Worm (Caenorhabditis elegans) whole organism, L1 larva: ENCODE data around the gene clec-226.

Experiments
- F16B12.6 ChIP-seq: fragments of 150-350 bp; optimal IDR thresholded peaks from 2 replicates; lab custom pipeline; 2014; ENCODE audit warnings: missing biosample characterization, missing genetic modification characterization
- alr-1 ChIP-seq: fragments of 200-800 bp; sonication (Bioruptor generic); optimal IDR thresholded peaks from 2 replicates; lab custom pipeline; 2018; ENCODE audit warnings: borderline replicate concordance, mild to moderate bottlenecking, missing genetic modification characterization, missing compliant biosample characterization
- aly-2 ChIP-seq: fragments of 150-350 bp; optimal IDR thresholded peaks from 2 replicates; lab custom pipeline; 2014; ENCODE audit warnings: missing biosample characterization, missing genetic modification characterization
- ama-1 ChIP-seq: fragments of 150-350 bp; optimal IDR thresholded peaks from 2 replicates; lab custom pipeline; 2014
- ceh-8 ChIP-seq: fragments of 200-800 bp; sonication (Bioruptor generic); optimal IDR thresholded peaks from 2 replicates; lab custom pipeline; 2018; ENCODE audit warnings: mild to moderate bottlenecking, missing genetic modification characterization, moderate library complexity, missing compliant biosample characterization
- ceh-88 ChIP-seq: fragments of 200-800 bp; sonication (Bioruptor generic); IDR thresholded peaks from 2 replicates; pipeline ENCODE4 v1.3.6; 2022; ENCODE audit warnings: missing genetic modification characterization, missing compliant biosample characterization
- ces-1 ChIP-seq: fragments of 150-350 bp; optimal IDR thresholded peaks from 2 replicates; lab custom pipeline; 2014; ENCODE audit warnings: missing biosample characterization, missing genetic modification reagents, missing genetic modification characterization
- dsc-1 ChIP-seq: sonication (generic microtip); optimal IDR thresholded peaks from 2 replicates; lab custom pipeline; 2016; ENCODE audit warnings: mild to moderate bottlenecking, missing genetic modification characterization, missing compliant biosample characterization
- efl-3 ChIP-seq: fragments of 200-800 bp; sonication (Bioruptor generic); optimal IDR thresholded peaks from 2 replicates; lab custom pipeline; 2018; ENCODE audit warnings: mild to moderate bottlenecking, missing genetic modification characterization, missing compliant biosample characterization
- egl-27 ChIP-seq, 2 experiments: fragments of 150-350 bp in 1 of 2; sonication (generic microtip); optimal IDR thresholded peaks; 3 replicates each; lab custom pipeline; 2017 to 2018; ENCODE audit warnings: missing biosample characterization in 2 of 2, missing genetic modification characterization in 2 of 2, missing genetic modification reagents in 2 of 2
- ets-5 ChIP-seq: fragments of 200-800 bp; sonication (Bioruptor generic); IDR thresholded peaks from 2 replicates; pipeline ENCODE4 v1.3.6; 2022; ENCODE audit warnings: missing genetic modification characterization, missing compliant biosample characterization
- fkh-10 ChIP-seq: sonication (generic microtip); optimal IDR thresholded peaks from 2 replicates; lab custom pipeline; 2017; ENCODE audit warnings: missing biosample characterization, missing genetic modification reagents, missing genetic modification characterization
- fkh-4 ChIP-seq: sonication (generic microtip); optimal IDR thresholded peaks from 2 replicates; lab custom pipeline; 2016; ENCODE audit warnings: missing compliant biosample characterization, missing genetic modification characterization, borderline replicate concordance
- fkh-8 ChIP-seq: sonication (generic microtip); optimal IDR thresholded peaks from 2 replicates; lab custom pipeline; 2016; ENCODE audit warnings: mild to moderate bottlenecking, missing genetic modification characterization, missing compliant biosample characterization
- fos-1 ChIP-seq: fragments of 150-350 bp; optimal IDR thresholded peaks from 2 replicates; lab custom pipeline; 2014; ENCODE audit warnings: missing biosample characterization, missing genetic modification characterization
- grh-1 ChIP-seq: fragments of 200-800 bp; sonication (Bioruptor generic); IDR thresholded peaks from 2 replicates; pipeline ENCODE4 v1.3.6; 2022; ENCODE audit warnings: missing genetic modification reagents, missing genetic modification characterization, missing compliant biosample characterization
- irx-1 ChIP-seq: sonication (generic microtip); optimal IDR thresholded peaks from 2 replicates; lab custom pipeline; 2016; ENCODE audit warnings: missing genetic modification characterization, missing compliant biosample characterization
- jun-1 ChIP-seq: fragments of 150-350 bp; optimal IDR thresholded peaks from 2 replicates; lab custom pipeline; 2014; ENCODE audit warnings: missing biosample characterization, missing genetic modification reagents, missing genetic modification characterization
- lin-15B ChIP-seq: fragments of 150-350 bp; sonication (generic microtip); optimal IDR thresholded peaks from 3 replicates; lab custom pipeline; 2014; ENCODE audit warnings: missing biosample characterization, missing genetic modification characterization
- lin-39 ChIP-seq: fragments of 150-350 bp; optimal IDR thresholded peaks from 2 replicates; lab custom pipeline; 2014; ENCODE audit warnings: missing biosample characterization, missing genetic modification reagents, missing genetic modification characterization
- lir-3 ChIP-seq: sonication (generic microtip); optimal IDR thresholded peaks from 2 replicates; lab custom pipeline; 2016; ENCODE audit warnings: mild to moderate bottlenecking, missing genetic modification characterization, moderate library complexity, missing compliant biosample characterization; ENCODE audit not compliant: poor library complexity
- mab-9 ChIP-seq: fragments of 200-800 bp; sonication (Bioruptor generic); IDR thresholded peaks from 2 replicates; pipeline ENCODE4 v1.3.6; 2022; ENCODE audit warnings: missing genetic modification reagents, missing genetic modification characterization, missing compliant biosample characterization
- mdl-1 ChIP-seq, 2 experiments: fragments of 150-350 bp; optimal IDR thresholded peaks; 2 replicates each; lab custom pipeline; 2014 to 2017; ENCODE audit warnings: missing biosample characterization in 2 of 2, missing genetic modification characterization in 2 of 2, inconsistent platforms in 1 of 2
- mef-2 ChIP-seq: fragments of 150-350 bp; optimal IDR thresholded peaks from 2 replicates; lab custom pipeline; 2014; ENCODE audit warnings: missing biosample characterization, missing genetic modification characterization
- nhr-11 ChIP-seq: fragments of 150-350 bp; optimal IDR thresholded peaks from 2 replicates; lab custom pipeline; 2014; ENCODE audit warnings: missing biosample characterization, missing genetic modification characterization
- nhr-12 ChIP-seq: sonication (generic microtip); optimal IDR thresholded peaks from 2 replicates; lab custom pipeline; 2017; ENCODE audit warnings: missing biosample characterization, missing genetic modification characterization
- nhr-19 ChIP-seq: fragments of 200-800 bp; sonication (Bioruptor generic); conservative IDR thresholded peaks from 2 replicates; pipeline ENCODE4 v1.3.6; 2022; ENCODE audit warnings: missing genetic modification characterization, missing compliant biosample characterization
- nhr-28 ChIP-seq: fragments of 150-350 bp; optimal IDR thresholded peaks from 2 replicates; lab custom pipeline; 2014; ENCODE audit warnings: missing biosample characterization, missing genetic modification characterization
- nhr-47 ChIP-seq: sonication (generic microtip); optimal IDR thresholded peaks from 2 replicates; lab custom pipeline; 2016; ENCODE audit warnings: mild to moderate bottlenecking, missing genetic modification characterization, moderate library complexity, missing compliant biosample characterization
- nhr-71 ChIP-seq: sonication (generic microtip); optimal IDR thresholded peaks from 2 replicates; lab custom pipeline; 2016; ENCODE audit warnings: mild to moderate bottlenecking, missing genetic modification characterization, moderate library complexity, missing compliant biosample characterization
- nhr-76 ChIP-seq: sonication (generic microtip); optimal IDR thresholded peaks from 2 replicates; lab custom pipeline; 2017; ENCODE audit warnings: missing biosample characterization, missing genetic modification characterization
- nhr-77 ChIP-seq: fragments of 150-350 bp; optimal IDR thresholded peaks from 2 replicates; lab custom pipeline; 2014; ENCODE audit warnings: missing biosample characterization, missing genetic modification characterization
- nhr-90 ChIP-seq: sonication (generic microtip); optimal IDR thresholded peaks from 2 replicates; lab custom pipeline; 2016; ENCODE audit warnings: mild to moderate bottlenecking, missing genetic modification characterization, missing compliant biosample characterization; ENCODE audit not compliant: poor library complexity
- pax-3 ChIP-seq: fragments of 200-800 bp; sonication (Bioruptor generic); optimal IDR thresholded peaks from 2 replicates; lab custom pipeline; 2018; ENCODE audit warnings: mild to moderate bottlenecking, missing genetic modification characterization, moderate library complexity, missing compliant biosample characterization
- rnt-1 ChIP-seq: sonication (generic microtip); optimal IDR thresholded peaks from 2 replicates; lab custom pipeline; 2016; ENCODE audit warnings: mild to moderate bottlenecking, missing genetic modification characterization, moderate library complexity, missing compliant biosample characterization
- snpc-4 ChIP-seq: fragments of 150-350 bp; optimal IDR thresholded peaks from 2 replicates; lab custom pipeline; 2014; ENCODE audit warnings: missing biosample characterization, missing genetic modification characterization
- snu-23 ChIP-seq: sonication (generic microtip); optimal IDR thresholded peaks from 2 replicates; lab custom pipeline; 2016; ENCODE audit warnings: missing genetic modification characterization, missing compliant biosample characterization
- sptf-1 ChIP-seq: fragments of 150-350 bp; optimal IDR thresholded peaks from 2 replicates; lab custom pipeline; 2014; ENCODE audit warnings: missing biosample characterization, missing genetic modification characterization
- unc-62 ChIP-seq: fragments of 150-350 bp; optimal IDR thresholded peaks from 2 replicates; lab custom pipeline; 2014; ENCODE audit warnings: missing biosample characterization, missing genetic modification reagents, missing genetic modification characterization
- unc-98 ChIP-seq: fragments of 200-800 bp; sonication (Bioruptor generic); IDR thresholded peaks from 2 replicates; pipeline ENCODE4 v1.3.6; 2022; ENCODE audit warnings: missing genetic modification characterization, missing compliant biosample characterization
- vab-15 ChIP-seq: sonication (generic microtip); optimal IDR thresholded peaks from 2 replicates; lab custom pipeline; 2017; ENCODE audit warnings: missing genotype, mild to moderate bottlenecking, missing genetic modification characterization, missing compliant biosample characterization
- xbp-1 ChIP-seq: sonication (generic microtip); optimal IDR thresholded peaks from 2 replicates; lab custom pipeline; 2016; ENCODE audit warnings: missing genetic modification characterization, missing compliant biosample characterization
- zag-1 ChIP-seq: fragments of 150-350 bp; optimal IDR thresholded peaks from 2 replicates; lab custom pipeline; 2014; ENCODE audit warnings: missing biosample characterization, missing genetic modification characterization
- zip-4 ChIP-seq: fragments of 200-800 bp; sonication (Bioruptor generic); optimal IDR thresholded peaks from 2 replicates; lab custom pipeline; 2018; ENCODE audit warnings: mild to moderate bottlenecking, missing genetic modification characterization, moderate library complexity, missing compliant biosample characterization
- ztf-11 ChIP-seq, 2 experiments: sonication (generic microtip); optimal IDR thresholded peaks; 2 replicates each; lab custom pipeline; 2016 to 2017; ENCODE audit warnings: missing genetic modification characterization in 2 of 2, missing biosample characterization in 1 of 2, missing compliant biosample characterization in 1 of 2

The clec-226 gene

DNA sequence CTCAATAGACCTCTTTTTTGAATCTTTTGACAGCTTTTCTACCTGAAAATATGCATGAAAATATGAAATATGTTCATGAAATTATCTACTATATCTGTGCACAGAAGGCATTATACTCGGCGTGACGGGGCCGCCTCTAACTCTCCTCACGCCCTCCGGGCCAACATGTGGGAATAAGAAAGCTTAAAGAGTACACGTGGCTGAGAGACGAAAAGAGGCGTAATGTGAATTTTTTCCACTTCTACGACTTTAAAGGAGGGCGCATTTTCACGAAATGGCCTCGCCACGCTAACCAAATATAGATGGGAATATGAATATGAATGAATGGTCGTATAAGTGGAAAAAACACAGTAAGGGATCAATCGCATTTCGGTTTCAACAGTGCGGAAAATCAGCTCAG is 10.9 kb downstream of the clec-226 start:
- TF ChIP-seq ceh-88 (GFP tag; lab: Robert Waterston, UW) (no peak), nhr-71 (tag; lab: Kevin White, UChicago) (no peak), nhr-19 (no peak), zip-4 (GFP tag; lab: Kevin White, UChicago) (no peak), efl-3 (GFP tag; lab: Kevin White, UChicago) (no peak), nhr-77 (tag; lab: Kevin White, UChicago) (no peak), nhr-76 (tag; lab: Kevin White, UChicago) (no peak), unc-98 (no peak), mab-9 (GFP tag; lab: Robert Waterston, UW) (no peak), snpc-4 (no peak), fkh-10 (GFP tag; lab: Kevin White, UChicago) (no peak), fkh-8 (tag; lab: Kevin White, UChicago) (no peak), nhr-28 (tag; lab: Kevin White, UChicago) (no peak), irx-1 (tag; lab: Kevin White, UChicago) (no peak), pax-3 (tag; lab: Kevin White, UChicago) (no peak), mdl-1 (tag; optimal IDR thresholded peaks at IDR 0.05; lab: Kevin White, UChicago) (no peak), vab-15 (tag; lab: Kevin White, UChicago) (no peak), ama-1 (no peak), nhr-47 (tag; lab: Kevin White, UChicago) (no peak)

ce11 chrV:13958247-13958646 is 11.5 kb downstream of the clec-226 start, which contains the start of gene R10D12.10:
TSS of gene R10D12.10 (minus strand) at chrV:13958347.
- TF ChIP-seq ets-5 (GFP tag; lab: Robert Waterston, UW) (no peak), mef-2 (tag; lab: Kevin White, UChicago) (no peak), pax-3 (tag; lab: Kevin White, UChicago) (no peak), rnt-1 (tag; lab: Kevin White, UChicago) (no peak), nhr-47 (tag; lab: Kevin White, UChicago) (no peak), grh-1 (GFP tag; lab: Robert Waterston, UW) (no peak), xbp-1 (tag; lab: Kevin White, UChicago) (no peak), nhr-90 (no peak), unc-62 (GFP tag; lab: Kevin White, UChicago) (no peak), ztf-11 (tag; optimal IDR thresholded peaks at IDR 0.05; lab: Kevin White, UChicago) (no peak), nhr-71 (tag; lab: Kevin White, UChicago) (no peak), ces-1 (GFP tag; lab: Kevin White, UChicago) (no peak), zip-4 (GFP tag; lab: Kevin White, UChicago) (no peak), aly-2 (tag; lab: Kevin White, UChicago) (no peak), lir-3 (tag; lab: Kevin White, UChicago) (no peak), sptf-1 (tag; lab: Kevin White, UChicago) (no peak), ceh-8 (GFP tag; lab: Kevin White, UChicago) (no peak), mab-9 (GFP tag; lab: Robert Waterston, UW) (no peak)

ce11 chrV:13960916-13961315 is 14.1 kb downstream of the clec-226 start, which contains the start of gene srh-24:
TSS of gene srh-24 (minus strand) at chrV:13961016.
- TF ChIP-seq nhr-76 (tag; lab: Kevin White, UChicago) (no peak), nhr-12 (tag; lab: Kevin White, UChicago) (no peak), zag-1 (no peak), rnt-1 (tag; lab: Kevin White, UChicago) (no peak), jun-1 (tag; lab: Kevin White, UChicago) (no peak)

- TF ChIP-seq nhr-47 (tag; lab: Kevin White, UChicago) (peak; percentile 64), mab-9 (GFP tag; lab: Robert Waterston, UW) (no peak), nhr-90 (peak; percentile 65), snu-23 (peak; percentile 67), mef-2 (tag; lab: Kevin White, UChicago) (no peak), nhr-11 (peak; percentile 30), F16B12.6 (tag; lab: Kevin White, UChicago) (peak; percentile 9), unc-62 (GFP tag; lab: Kevin White, UChicago) (no peak), fos-1 (tag; lab: Kevin White, UChicago) (no peak), nhr-28 (tag; lab: Kevin White, UChicago) (no peak), egl-27 (tag; optimal IDR thresholded peaks at IDR 0.05; lab: Kevin White, UChicago) (no peak), lin-39 (peak; percentile 43), zip-4 (GFP tag; lab: Kevin White, UChicago) (peak; percentile 6), nhr-76 (tag; lab: Kevin White, UChicago) (peak; percentile 34), ets-5 (GFP tag; lab: Robert Waterston, UW) (no peak), fkh-10 (GFP tag; lab: Kevin White, UChicago) (no peak), lin-15B (tag; lab: Kevin White, UChicago) (no peak), alr-1 (tag; lab: Kevin White, UChicago) (no peak), fkh-4 (tag; lab: Kevin White, UChicago) (no peak), fkh-8 (tag; lab: Kevin White, UChicago) (peak; percentile 5), dsc-1 (tag; lab: Kevin White, UChicago) (peak; percentile 65)
Observed at ce11 chrV:13961927-13962419, 15.2 kb downstream of the clec-226 start, which contains the start of the genes algn-13 and R10D12.13. TSS of gene algn-13 (minus strand) at chrV:13961977. TSS of gene R10D12.13 (plus strand) at chrV:13962417.
